Worm (Caenorhabditis elegans): ENCODE measurements around the gene D2063.1.
"Not testable (repeated sequence)": the region's sequence is repeated elsewhere in the genome, so short reads cannot be mapped to it uniquely, and the experiment has no call there.

ce11 chrV:4290093-4290492 is 36.8 kb upstream of the D2063.1 start, which contains the start of gene srh-193:
- TF ChIP-seq snpc-4 (tag; optimal IDR thresholded peaks at IDR 0.05); nhr-237 (tag; optimal IDR thresholded peaks at IDR 0.05); sdz-12 (GFP tag; optimal IDR thresholded peaks at IDR 0.05); ZK546.5 (tag; optimal IDR thresholded peaks at IDR 0.05); lin-39 (tag; optimal IDR thresholded peaks at IDR 0.05); madf-9 (GFP tag; conservative IDR thresholded peaks at IDR 0.05); gei-8 (GFP tag; optimal IDR thresholded peaks at IDR 0.05); spr-3 (GFP tag; optimal IDR thresholded peaks at IDR 0.05); daf-8 (GFP tag; IDR thresholded peaks at IDR 0.05); nhr-41 (GFP tag; IDR thresholded peaks at IDR 0.05); F37D6.2 (tag; optimal IDR thresholded peaks at IDR 0.05); pqm-1 (tag; optimal IDR thresholded peaks at IDR 0.05); hif-1 (tag; optimal IDR thresholded peaks at IDR 0.05); nhr-76 (tag; optimal IDR thresholded peaks at IDR 0.05): not testable (repeated sequence)

Data from whole organism, L4 larva.